Fruit fly (Drosophila melanogaster) whole organism, embryonic: ENCODE results near the gene Dpm1.

Experiments
- Aef1 ChIP-seq: fragments of 200-800 bp; sonication (Bioruptor generic); IDR thresholded peaks from 3 replicates; pipeline ENCODE4 v1.3.6; 2022; ENCODE audit warnings: missing biosample characterization, missing genetic modification characterization
- Antp ChIP-seq: fragments of 200-800 bp; sonication (Bioruptor generic); optimal IDR thresholded peaks from 3 replicates; lab custom pipeline; 2016; ENCODE audit warnings: missing biosample characterization, missing genetic modification characterization
- B-H1 ChIP-seq: fragments of 200-800 bp; sonication (Bioruptor generic); IDR thresholded peaks from 3 replicates; pipeline ENCODE4 v1.3.6; 2022; ENCODE audit warnings: missing biosample characterization, missing genetic modification characterization
- CG10274 ChIP-seq: fragments of 200-800 bp; sonication (Bioruptor generic); optimal IDR thresholded peaks from 3 replicates; lab custom pipeline; 2017; ENCODE audit warnings: missing biosample characterization, mild to moderate bottlenecking, missing genetic modification characterization
- CG10979 ChIP-seq: fragments of 200-800 bp; sonication (Bioruptor generic); optimal IDR thresholded peaks from 2 replicates; lab custom pipeline; 2018; ENCODE audit warnings: missing biosample characterization, mild to moderate bottlenecking, missing genetic modification characterization, moderate library complexity
- CG11398 ChIP-seq: fragments of 200-800 bp; sonication (Bioruptor generic); optimal IDR thresholded peaks from 2 replicates; lab custom pipeline; 2016; ENCODE audit warnings: missing biosample characterization, missing genetic modification characterization
- CG11696 ChIP-seq: fragments of 200-800 bp; sonication (Bioruptor generic); IDR thresholded peaks from 2 replicates; pipeline ENCODE4 v1.3.6; 2022; ENCODE audit warnings: missing biosample characterization, missing genetic modification characterization
- CG17568 ChIP-seq: fragments of 200-800 bp; sonication (Bioruptor generic); optimal IDR thresholded peaks from 2 replicates; lab custom pipeline; 2018; ENCODE audit warnings: missing biosample characterization, mild to moderate bottlenecking, missing genetic modification characterization, moderate library complexity
- CG17612 ChIP-seq: fragments of 200-800 bp; sonication (Bioruptor generic); IDR thresholded peaks from 2 replicates; pipeline ENCODE4 v1.3.6; 2022; ENCODE audit warnings: missing biosample characterization, missing genetic modification characterization
- CG17829 ChIP-seq: fragments of 200-800 bp; optimal IDR thresholded peaks from 2 replicates; lab custom pipeline; 2019; ENCODE audit warnings: missing biosample characterization, mild to moderate bottlenecking, missing genetic modification characterization, moderate library complexity
- CG1832 ChIP-seq: fragments of 200-800 bp; sonication (Bioruptor generic); optimal IDR thresholded peaks from 2 replicates; lab custom pipeline; 2017; ENCODE audit warnings: missing biosample characterization, mild to moderate bottlenecking, missing genetic modification characterization, inconsistent platforms
- CG31441 ChIP-seq: fragments of 200-800 bp; sonication (Bioruptor generic); IDR thresholded peaks from 2 replicates; pipeline ENCODE4 v1.3.6; 2022; ENCODE audit warnings: missing biosample characterization, missing genetic modification characterization
- CG3163 ChIP-seq: fragments of 200-800 bp; sonication (Bioruptor generic); optimal IDR thresholded peaks from 3 replicates; lab custom pipeline; 2016; ENCODE audit warnings: missing biosample characterization, missing genetic modification characterization
- CG33557 ChIP-seq: fragments of 200-800 bp; sonication (Bioruptor generic); optimal IDR thresholded peaks from 2 replicates; lab custom pipeline; 2019; ENCODE audit warnings: missing biosample characterization, mild to moderate bottlenecking, missing genetic modification characterization, moderate library complexity
- CG34376 ChIP-seq: fragments of 200-800 bp; sonication (Bioruptor generic); optimal IDR thresholded peaks from 2 replicates; lab custom pipeline; 2018; ENCODE audit warnings: missing biosample characterization, mild to moderate bottlenecking, missing genetic modification characterization
- CG3838 ChIP-seq: fragments of 200-800 bp; sonication (Bioruptor generic); optimal IDR thresholded peaks from 3 replicates; lab custom pipeline; 2016; ENCODE audit warnings: missing biosample characterization, missing genetic modification characterization
- CG4328 ChIP-seq: fragments of 200-800 bp; sonication (Bioruptor generic); optimal IDR thresholded peaks from 3 replicates; lab custom pipeline; 2017; ENCODE audit warnings: missing biosample characterization, missing genetic modification reagents, missing genetic modification characterization
- CG4820 ChIP-seq: fragments of 200-800 bp; sonication (Bioruptor generic); optimal IDR thresholded peaks from 3 replicates; lab custom pipeline; 2016; ENCODE audit warnings: missing biosample characterization, missing genetic modification characterization
- CG6765 ChIP-seq: fragments of 200-800 bp; sonication (Bioruptor generic); optimal IDR thresholded peaks from 3 replicates; lab custom pipeline; 2017; ENCODE audit warnings: missing biosample characterization, mild to moderate bottlenecking, missing genetic modification characterization
- CG7271 ChIP-seq: fragments of 200-800 bp; sonication (Bioruptor generic); optimal IDR thresholded peaks from 2 replicates; lab custom pipeline; 2018; ENCODE audit warnings: missing biosample characterization, mild to moderate bottlenecking, missing genetic modification characterization, moderate library complexity
- CG7987 ChIP-seq: fragments of 200-800 bp; sonication (Bioruptor generic); optimal IDR thresholded peaks from 2 replicates; lab custom pipeline; 2018; ENCODE audit warnings: missing biosample characterization, mild to moderate bottlenecking, missing genetic modification characterization, moderate library complexity
- CG8359 ChIP-seq: fragments of 200-800 bp; sonication (Bioruptor generic); optimal IDR thresholded peaks from 2 replicates; lab custom pipeline; 2017; ENCODE audit warnings: missing biosample characterization, mild to moderate bottlenecking, missing genetic modification characterization, borderline replicate concordance
- CTCF ChIP-seq: fragments of 200-800 bp; sonication (Bioruptor generic); optimal IDR thresholded peaks from 2 replicates; lab custom pipeline; 2017; ENCODE audit warnings: missing biosample characterization, mild to moderate bottlenecking, missing genetic modification characterization, moderate library complexity
- Dad ChIP-seq: fragments of 200-800 bp; sonication (Bioruptor generic); optimal IDR thresholded peaks from 3 replicates; lab custom pipeline; 2016; ENCODE audit warnings: missing biosample characterization, missing genetic modification characterization
- Hsf ChIP-seq: fragments of 200-800 bp; sonication (Bioruptor generic); optimal IDR thresholded peaks from 3 replicates; lab custom pipeline; 2016; ENCODE audit warnings: missing biosample characterization, missing genetic modification characterization
- MBD-R2 ChIP-seq: fragments of 200-800 bp; sonication (Bioruptor generic); IDR thresholded peaks from 2 replicates; pipeline ENCODE4 v1.3.6; 2022; ENCODE audit warnings: missing biosample characterization, missing genetic modification characterization
- MTF-1 ChIP-seq: fragments of 200-800 bp; sonication (Bioruptor generic); optimal IDR thresholded peaks from 2 replicates; lab custom pipeline; 2018; ENCODE audit warnings: missing biosample characterization, mild to moderate bottlenecking, missing genetic modification characterization, borderline replicate concordance
- Max ChIP-seq: fragments of 200-800 bp; sonication (Bioruptor generic); optimal IDR thresholded peaks from 2 replicates; lab custom pipeline; 2016; ENCODE audit warnings: missing biosample characterization, mild to moderate bottlenecking, missing genetic modification characterization
- Nf-YB ChIP-seq: fragments of 200-800 bp; sonication (Bioruptor generic); optimal IDR thresholded peaks from 3 replicates; lab custom pipeline; 2019; ENCODE audit warnings: missing biosample characterization, mild to moderate bottlenecking, missing genetic modification characterization, moderate library complexity
- NfI ChIP-seq: fragments of 200-800 bp; sonication (Bioruptor generic); optimal IDR thresholded peaks from 3 replicates; lab custom pipeline; 2018; ENCODE audit warnings: missing biosample characterization, mild to moderate bottlenecking, missing genetic modification characterization, moderate library complexity
- Sox100B ChIP-seq: fragments of 200-800 bp; sonication (Bioruptor generic); optimal IDR thresholded peaks from 3 replicates; lab custom pipeline; 2018; ENCODE audit warnings: missing biosample characterization, mild to moderate bottlenecking, missing genetic modification characterization
- Vsx1 ChIP-seq: fragments of 200-800 bp; sonication (Bioruptor generic); optimal IDR thresholded peaks from 2 replicates; lab custom pipeline; 2017; ENCODE audit warnings: missing biosample characterization, mild to moderate bottlenecking, missing genetic modification characterization, missing genetic modification reagents
- ab ChIP-seq: fragments of 200-800 bp; sonication (Bioruptor generic); optimal IDR thresholded peaks from 2 replicates; lab custom pipeline; 2016; ENCODE audit warnings: missing biosample characterization, missing genetic modification characterization
- aop ChIP-seq: fragments of 200-800 bp; sonication (Bioruptor generic); IDR thresholded peaks from 2 replicates; pipeline ENCODE4 v1.3.6; 2022; ENCODE audit warnings: missing biosample characterization, missing genetic modification characterization
- br ChIP-seq: fragments of >200 bp; optimal IDR thresholded peaks from 2 replicates; lab custom pipeline; 2017
- cg ChIP-seq: fragments of 200-800 bp; sonication (Bioruptor generic); optimal IDR thresholded peaks from 3 replicates; lab custom pipeline; 2019; ENCODE audit warnings: missing biosample characterization, mild to moderate bottlenecking, missing genetic modification characterization, moderate library complexity
- danr ChIP-seq: fragments of 200-800 bp; sonication (Bioruptor generic); IDR thresholded peaks from 2 replicates; pipeline ENCODE4 v1.3.6; 2022; ENCODE audit warnings: missing biosample characterization, missing genetic modification characterization
- grau ChIP-seq: fragments of 200-800 bp; optimal IDR thresholded peaks from 3 replicates; lab custom pipeline; 2019; ENCODE audit warnings: missing biosample characterization, mild to moderate bottlenecking, missing genetic modification characterization, moderate library complexity
- jumu ChIP-seq: fragments of 200-800 bp; sonication (Bioruptor generic); optimal IDR thresholded peaks from 3 replicates; lab custom pipeline; 2016; ENCODE audit warnings: missing biosample characterization, missing genetic modification characterization
- kah ChIP-seq: fragments of 200-800 bp; sonication (Bioruptor generic); optimal IDR thresholded peaks from 2 replicates; lab custom pipeline; 2018; ENCODE audit warnings: missing biosample characterization, mild to moderate bottlenecking, missing genetic modification characterization
- kay ChIP-seq: fragments of 200-800 bp; sonication (Bioruptor generic); optimal IDR thresholded peaks from 2 replicates; lab custom pipeline; 2016; ENCODE audit warnings: missing biosample characterization, missing genetic modification characterization
- ken ChIP-seq: fragments of 200-800 bp; sonication (Bioruptor generic); IDR thresholded peaks from 3 replicates; pipeline ENCODE4 v1.3.6; 2022; ENCODE audit warnings: missing biosample characterization, missing genetic modification characterization
- klu ChIP-seq: fragments of 200-800 bp; sonication (Bioruptor generic); IDR thresholded peaks from 2 replicates; pipeline ENCODE4 v1.3.6; 2022; ENCODE audit warnings: missing biosample characterization, missing genetic modification characterization
- maf-S ChIP-seq: fragments of 200-800 bp; sonication (Bioruptor generic); optimal IDR thresholded peaks from 2 replicates; lab custom pipeline; 2016; ENCODE audit warnings: missing biosample characterization, missing genetic modification characterization
- nerfin-2 ChIP-seq: fragments of 200-800 bp; sonication (Bioruptor generic); IDR thresholded peaks from 2 replicates; pipeline ENCODE4 v1.3.6; 2022; ENCODE audit warnings: missing biosample characterization, missing genetic modification characterization; ENCODE audit not compliant: partially characterized antibody
- p53 ChIP-seq: fragments of 200-800 bp; sonication (Bioruptor generic); optimal IDR thresholded peaks from 2 replicates; lab custom pipeline; 2016; ENCODE audit warnings: missing biosample characterization, missing genetic modification characterization
- psq ChIP-seq: fragments of 200-800 bp; sonication (Bioruptor generic); optimal IDR thresholded peaks from 2 replicates; lab custom pipeline; 2017; ENCODE audit warnings: missing biosample characterization, missing genetic modification characterization
- repo ChIP-seq: fragments of 200-800 bp; sonication (Bioruptor generic); optimal IDR thresholded peaks from 2 replicates; lab custom pipeline; 2016; ENCODE audit warnings: missing biosample characterization, missing genetic modification characterization
- sens-2 ChIP-seq: fragments of 200-800 bp; sonication (Bioruptor generic); IDR thresholded peaks from 2 replicates; pipeline ENCODE4 v1.3.6; 2022; ENCODE audit warnings: missing biosample characterization, missing genetic modification characterization
- z ChIP-seq: fragments of 200-800 bp; sonication (Bioruptor generic); IDR thresholded peaks from 3 replicates; pipeline ENCODE4 v1.3.6; 2022; ENCODE audit warnings: missing biosample characterization, missing genetic modification characterization

The Dpm1 gene

DNA sequence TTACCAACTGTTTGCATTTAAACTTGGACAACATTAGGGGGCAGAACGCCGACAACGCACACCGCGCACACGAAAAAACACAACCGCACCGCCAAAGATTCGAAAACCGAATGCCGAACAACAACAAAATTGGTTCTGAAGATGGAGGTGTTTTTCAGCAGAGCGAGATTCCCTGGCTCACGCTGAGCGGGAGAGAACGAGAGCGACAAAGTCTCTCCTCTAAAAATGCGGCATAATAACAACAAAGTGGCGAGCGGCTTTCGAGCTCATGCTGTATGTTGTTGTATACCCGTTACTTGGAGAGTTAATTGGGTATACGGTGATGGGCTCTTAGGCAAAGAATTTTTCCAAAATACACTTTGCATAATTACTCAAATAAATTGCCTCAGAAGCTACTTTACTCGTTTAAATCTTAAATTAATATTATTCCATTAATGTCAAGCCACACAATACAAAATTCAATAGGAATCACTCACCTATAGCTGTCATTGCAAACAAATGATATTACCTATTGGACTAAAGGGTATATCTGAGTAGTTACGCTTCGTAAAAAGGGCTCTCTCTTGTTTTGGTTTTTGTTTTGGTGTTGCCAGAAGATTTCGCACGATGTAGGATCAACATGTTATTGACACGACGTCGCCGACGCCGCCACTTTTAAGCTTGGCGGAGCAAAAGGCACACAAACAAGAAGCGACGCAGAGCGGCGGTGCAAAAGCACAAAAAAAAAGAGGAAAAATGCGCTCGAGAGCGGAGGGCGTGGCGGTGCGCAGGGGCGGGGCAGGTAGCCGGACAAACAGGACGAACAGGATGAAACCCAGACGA is 46.5 kb upstream of the Dpm1 start (continued):
- TF ChIP-seq z (GFP tag; lab: Robert Waterston, UW) (peak; percentile 63; the same call in 2 of the 3 replicates), CTCF (GFP tag; lab: Kevin White, UChicago) (no peak), Max (GFP tag; lab: Kevin White, UChicago) (peak; percentile 57), klu (GFP tag; lab: Robert Waterston, UW) (no peak), psq (GFP tag; lab: Kevin White, UChicago) (no peak), CG10979 (tag; lab: Kevin White, UChicago) (peak; percentile 62), Vsx1 (GFP tag; lab: Kevin White, UChicago) (peak; percentile 36), sens-2 (GFP tag; lab: Robert Waterston, UW) (no peak), CG17829 (tag; lab: Kevin White, UChicago) (peak; percentile 65), NfI (GFP tag; lab: Kevin White, UChicago) (peak; percentile 59), maf-S (GFP tag; lab: Kevin White, UChicago) (peak; percentile 17), CG10274 (GFP tag; lab: Kevin White, UChicago) (peak; percentile 47), Sox100B (GFP tag; lab: Kevin White, UChicago) (peak; percentile 55), p53 (no peak), kah (GFP tag; lab: Kevin White, UChicago) (no peak), MBD-R2 (peak; percentile 46; the same call in 1 of the 2 replicates), Dad (GFP tag; lab: Kevin White, UChicago) (peak; percentile 37), CG11696 (GFP tag; lab: Robert Waterston, UW) (no peak), CG1832 (GFP tag; lab: Kevin White, UChicago) (no peak), jumu (GFP tag; lab: Kevin White, UChicago) (peak; percentile 39), CG33557 (GFP tag; lab: Kevin White, UChicago) (peak; percentile 27), repo (GFP tag; lab: Kevin White, UChicago) (no peak), CG3163 (no peak), kay (peak; percentile 19), CG17568 (GFP tag; lab: Kevin White, UChicago) (peak; percentile 43), CG7987 (no peak), CG7271 (no peak), CG6765 (peak; percentile 45), Nf-YB (GFP tag; lab: Kevin White, UChicago) (peak; percentile 52), CG31441 (peak; percentile 67), cg (GFP tag; lab: Kevin White, UChicago) (no peak), CG4328 (no peak), B-H1 (GFP tag; lab: Robert Waterston, UW) (no peak), Aef1 (GFP tag; lab: Robert Waterston, UW) (peak; percentile 65), nerfin-2 (GFP tag; lab: Robert Waterston, UW) (no peak), Antp (GFP tag; lab: Kevin White, UChicago) (no peak), CG11398 (GFP tag; lab: Kevin White, UChicago) (no peak), ab (GFP tag; lab: Kevin White, UChicago) (no peak), CG3838 (GFP tag; lab: Kevin White, UChicago) (no peak), grau (tag; lab: Kevin White, UChicago) (peak; percentile 77), CG34376 (GFP tag; lab: Kevin White, UChicago) (peak; percentile 73), ken (GFP tag; lab: Robert Waterston, UW) (peak; percentile 28; the same call in 1 of the 3 replicates), aop (GFP tag; lab: Robert Waterston, UW) (0 out of 2 replicates have a peak, but pooled peaks have one; percentile 42), Hsf (peak; percentile 66), danr (GFP tag; lab: Robert Waterston, UW) (no peak), CG4820 (GFP tag; lab: Kevin White, UChicago) (peak; percentile 24), CG8359 (GFP tag; lab: Kevin White, UChicago) (no peak), MTF-1 (GFP tag; lab: Kevin White, UChicago) (no peak), CG17612 (GFP tag; lab: Robert Waterston, UW) (peak; percentile 31; the same call in 1 of the 2 replicates), br (lab: Kevin White, UChicago) (no peak)
